Fruit fly (Drosophila melanogaster) whole organism, embryonic: Measurements from ENCODE around the gene CG43088.

ENCODE experiments used
- Abd-B ChIP-seq: fragments of 200-800 bp; sonication (Bioruptor generic); optimal IDR thresholded peaks from 2 replicates; lab custom pipeline; 2018; ENCODE audit warnings: missing biosample characterization, mild to moderate bottlenecking, missing genetic modification characterization, moderate library complexity
- Aef1 ChIP-seq: fragments of 200-800 bp; sonication (Bioruptor generic); IDR thresholded peaks from 3 replicates; pipeline ENCODE4 v1.3.6; 2022; ENCODE audit warnings: missing biosample characterization, missing genetic modification characterization
- Blimp-1 ChIP-seq: fragments of 200-800 bp; sonication (Bioruptor generic); optimal IDR thresholded peaks from 3 replicates; lab custom pipeline; 2018; ENCODE audit warnings: missing biosample characterization, missing genetic modification characterization, mild to moderate bottlenecking, moderate library complexity, missing genetic modification reagents
- CG10147 ChIP-seq: fragments of 200-800 bp; sonication (Bioruptor generic); optimal IDR thresholded peaks from 2 replicates; lab custom pipeline; 2019; ENCODE audit warnings: missing biosample characterization, mild to moderate bottlenecking, missing genetic modification characterization, moderate library complexity
- CG10366 ChIP-seq: fragments of 200-800 bp; sonication (Bioruptor generic); IDR thresholded peaks from 2 replicates; pipeline ENCODE4 v1.3.6; 2022; ENCODE audit warnings: missing biosample characterization, missing genetic modification characterization
- CG11560 ChIP-seq: fragments of 200-800 bp; sonication (Bioruptor generic); IDR thresholded peaks from 3 replicates; pipeline ENCODE4 v1.3.6; 2022; ENCODE audit warnings: missing biosample characterization, missing genetic modification characterization
- CG12219 ChIP-seq: fragments of 200-800 bp; sonication (Bioruptor generic); optimal IDR thresholded peaks from 3 replicates; lab custom pipeline; 2018; ENCODE audit warnings: missing biosample characterization, mild to moderate bottlenecking, missing genetic modification characterization
- CG12299 ChIP-seq: fragments of 200-800 bp; sonication (Bioruptor generic); optimal IDR thresholded peaks from 2 replicates; lab custom pipeline; 2018; ENCODE audit warnings: missing biosample characterization, mild to moderate bottlenecking, missing genetic modification characterization
- CG12391 ChIP-seq: fragments of 200-800 bp; sonication (Bioruptor generic); optimal IDR thresholded peaks from 3 replicates; lab custom pipeline; 2018; ENCODE audit warnings: missing biosample characterization, mild to moderate bottlenecking, missing genetic modification characterization, moderate library complexity
- CG12659 ChIP-seq: fragments of 200-800 bp; sonication (Bioruptor generic); optimal IDR thresholded peaks from 3 replicates; lab custom pipeline; 2017; ENCODE audit warnings: mild to moderate bottlenecking, missing biosample characterization, missing genetic modification reagents, missing genetic modification characterization
- CG13296 ChIP-seq: fragments of 200-800 bp; sonication (Bioruptor generic); optimal IDR thresholded peaks from 3 replicates; lab custom pipeline; 2018; ENCODE audit warnings: missing biosample characterization, mild to moderate bottlenecking, missing genetic modification characterization
- CG15269 ChIP-seq: fragments of 200-800 bp; sonication (Bioruptor generic); optimal IDR thresholded peaks from 2 replicates; lab custom pipeline; 2018; ENCODE audit warnings: missing biosample characterization, mild to moderate bottlenecking, missing genetic modification characterization, moderate library complexity
- CG1529 ChIP-seq: fragments of 200-800 bp; sonication (Bioruptor generic); optimal IDR thresholded peaks from 3 replicates; lab custom pipeline; 2018; ENCODE audit warnings: missing biosample characterization, missing genetic modification characterization
- CG17361 ChIP-seq: fragments of 200-800 bp; sonication (Bioruptor generic); IDR thresholded peaks from 3 replicates; pipeline ENCODE4 v1.3.6; 2022; ENCODE audit warnings: missing biosample characterization, missing genetic modification characterization
- CG17612 ChIP-seq: fragments of 200-800 bp; sonication (Bioruptor generic); IDR thresholded peaks from 2 replicates; pipeline ENCODE4 v1.3.6; 2022; ENCODE audit warnings: missing biosample characterization, missing genetic modification characterization
- CG17829 ChIP-seq: fragments of 200-800 bp; optimal IDR thresholded peaks from 2 replicates; lab custom pipeline; 2019; ENCODE audit warnings: missing biosample characterization, mild to moderate bottlenecking, missing genetic modification characterization, moderate library complexity
- CG1832 ChIP-seq: fragments of 200-800 bp; sonication (Bioruptor generic); optimal IDR thresholded peaks from 2 replicates; lab custom pipeline; 2017; ENCODE audit warnings: missing biosample characterization, mild to moderate bottlenecking, missing genetic modification characterization, inconsistent platforms
- CG2678 ChIP-seq: fragments of 200-800 bp; sonication (Bioruptor generic); optimal IDR thresholded peaks from 3 replicates; lab custom pipeline; 2019; ENCODE audit warnings: missing biosample characterization, mild to moderate bottlenecking, missing genetic modification characterization, moderate library complexity
- CG30403 ChIP-seq: fragments of 200-800 bp; sonication (Bioruptor generic); optimal IDR thresholded peaks from 3 replicates; lab custom pipeline; 2016; ENCODE audit warnings: missing biosample characterization, missing genetic modification characterization
- CG3407 ChIP-seq: fragments of 200-800 bp; sonication (Bioruptor generic); optimal IDR thresholded peaks from 2 replicates; lab custom pipeline; 2018; ENCODE audit warnings: missing biosample characterization, mild to moderate bottlenecking, missing genetic modification characterization
- CG4424 ChIP-seq: fragments of 200-800 bp; sonication (Bioruptor generic); optimal IDR thresholded peaks from 3 replicates; lab custom pipeline; 2016; ENCODE audit warnings: missing biosample characterization, missing genetic modification characterization
- CG5180 ChIP-seq: fragments of 200-800 bp; sonication (Bioruptor generic); optimal IDR thresholded peaks from 3 replicates; lab custom pipeline; 2017; ENCODE audit warnings: missing biosample characterization, missing genetic modification characterization, mild to moderate bottlenecking, moderate library complexity, missing genetic modification reagents
- CG6654 ChIP-seq: fragments of 200-800 bp; sonication (Bioruptor generic); optimal IDR thresholded peaks from 2 replicates; lab custom pipeline; 2017; ENCODE audit warnings: missing biosample characterization, mild to moderate bottlenecking, missing genetic modification characterization
- CG7556 ChIP-seq: fragments of 200-800 bp; sonication (Bioruptor generic); optimal IDR thresholded peaks from 2 replicates; lab custom pipeline; 2017; ENCODE audit warnings: missing biosample characterization, mild to moderate bottlenecking, missing genetic modification characterization
- CG8290 ChIP-seq, 3 experiments: fragments of 200-800 bp; sonication (Bioruptor generic); optimal IDR thresholded peaks; 2 replicates each; lab custom pipeline; 2016 to 2019; ENCODE audit warnings: missing biosample characterization in 3 of 3, missing genetic modification characterization in 3 of 3, mild to moderate bottlenecking in 2 of 3, moderate library complexity in 1 of 3
- CG8924 ChIP-seq: fragments of 200-800 bp; optimal IDR thresholded peaks from 3 replicates; lab custom pipeline; 2019; ENCODE audit warnings: missing biosample characterization, mild to moderate bottlenecking, missing genetic modification characterization, moderate library complexity
- Camta ChIP-seq: fragments of 200-800 bp; sonication (Bioruptor generic); optimal IDR thresholded peaks from 2 replicates; lab custom pipeline; 2016; ENCODE audit warnings: missing biosample characterization, missing genetic modification characterization
- Deaf1 ChIP-seq: fragments of 200-800 bp; optimal IDR thresholded peaks from 3 replicates; lab custom pipeline; 2019; ENCODE audit warnings: missing biosample characterization, mild to moderate bottlenecking, missing genetic modification characterization, moderate library complexity
- Fer3 ChIP-seq: fragments of 200-800 bp; sonication (Bioruptor generic); optimal IDR thresholded peaks from 2 replicates; lab custom pipeline; 2018; ENCODE audit warnings: missing biosample characterization, mild to moderate bottlenecking, missing genetic modification characterization, moderate library complexity
- Hr51 ChIP-seq, 2 experiments: fragments of 200-800 bp; sonication (Bioruptor generic); optimal IDR thresholded peaks; 2 replicates in 1 of 2; 3 replicates in 1 of 2; lab custom pipeline; 2016 to 2018; ENCODE audit warnings: missing biosample characterization in 2 of 2, missing genetic modification characterization in 2 of 2, mild to moderate bottlenecking in 1 of 2, moderate library complexity in 1 of 2
- Med ChIP-seq: fragments of 200-800 bp; sonication (Bioruptor generic); peaks from one replicate; lab custom pipeline; 2016; ENCODE audit warnings: missing biosample characterization, missing genetic modification characterization, mild to moderate bottlenecking, inconsistent platforms, moderate library complexity
- PHDP ChIP-seq: fragments of 200-800 bp; sonication (Bioruptor generic); optimal IDR thresholded peaks from 3 replicates; lab custom pipeline; 2018; ENCODE audit warnings: missing biosample characterization, mild to moderate bottlenecking, missing genetic modification characterization, moderate library complexity
- Ptx1 ChIP-seq: fragments of 200-800 bp; sonication (Bioruptor generic); IDR thresholded peaks from 2 replicates; pipeline ENCODE4 v1.3.6; 2022; ENCODE audit warnings: missing biosample characterization, missing genetic modification characterization
- Spps ChIP-seq: fragments of 200-800 bp; sonication (Bioruptor generic); optimal IDR thresholded peaks from 2 replicates; lab custom pipeline; 2018; ENCODE audit warnings: missing biosample characterization, mild to moderate bottlenecking, missing genetic modification characterization
- Xbp1 ChIP-seq: fragments of 200-800 bp; sonication (Bioruptor generic); optimal IDR thresholded peaks from 3 replicates; lab custom pipeline; 2016; ENCODE audit warnings: missing biosample characterization, mild to moderate bottlenecking, missing genetic modification characterization
- az2 ChIP-seq: fragments of 200-800 bp; sonication (Bioruptor generic); optimal IDR thresholded peaks from 3 replicates; lab custom pipeline; 2016; ENCODE audit warnings: missing biosample characterization, missing genetic modification characterization
- chif ChIP-seq, 2 experiments: fragments of 200-800 bp; sonication (Bioruptor generic); optimal IDR thresholded peaks; 3 replicates each; lab custom pipeline; 2016; ENCODE audit warnings: missing biosample characterization in 2 of 2, missing genetic modification characterization in 2 of 2
- crc ChIP-seq: fragments of 200-800 bp; sonication (Bioruptor generic); optimal IDR thresholded peaks from 2 replicates; lab custom pipeline; 2016; ENCODE audit warnings: missing biosample characterization, missing genetic modification characterization
- cwo ChIP-seq: fragments of 200-800 bp; sonication (Bioruptor generic); optimal IDR thresholded peaks from 3 replicates; lab custom pipeline; 2017; ENCODE audit warnings: missing biosample characterization, missing genetic modification characterization, mild to moderate bottlenecking, moderate library complexity, missing genetic modification reagents
- eve ChIP-seq, 2 experiments: fragments of >200 bp; optimal IDR thresholded peaks; 2 replicates each; lab custom pipeline; 2017; ENCODE audit warnings: missing biosample characterization in 2 of 2, missing genetic modification characterization in 2 of 2
- gfzf ChIP-seq: fragments of 200-800 bp; sonication (Bioruptor generic); optimal IDR thresholded peaks from 2 replicates; lab custom pipeline; 2016; ENCODE audit warnings: missing biosample characterization, mild to moderate bottlenecking, missing genetic modification characterization, moderate library complexity
- hkb ChIP-seq, 2 experiments: fragments of 200-800 bp in 1 of 2; fragments of >200 bp in 1 of 2; sonication (Bioruptor generic) in 1 of 2; IDR thresholded peaks in 1 of 2; optimal IDR thresholded peaks in 1 of 2; 2 replicates each; pipeline versions ENCODE4 v1.3.6 to Lab custom; 2017 to 2022; ENCODE audit warnings: missing biosample characterization in 1 of 2, missing genetic modification characterization in 1 of 2
- klu ChIP-seq: fragments of 200-800 bp; sonication (Bioruptor generic); IDR thresholded peaks from 2 replicates; pipeline ENCODE4 v1.3.6; 2022; ENCODE audit warnings: missing biosample characterization, missing genetic modification characterization
- lbe ChIP-seq: fragments of 200-800 bp; sonication (Bioruptor generic); optimal IDR thresholded peaks from 2 replicates; lab custom pipeline; 2016; ENCODE audit warnings: missing biosample characterization, mild to moderate bottlenecking, missing genetic modification characterization
- lmd ChIP-seq: fragments of 200-800 bp; sonication (Bioruptor generic); IDR thresholded peaks from 2 replicates; pipeline ENCODE4 v1.3.6; 2022; ENCODE audit warnings: missing biosample characterization, missing genetic modification characterization
- oc ChIP-seq: fragments of 200-800 bp; sonication (Bioruptor generic); optimal IDR thresholded peaks from 2 replicates; lab custom pipeline; 2018; ENCODE audit warnings: missing biosample characterization, mild to moderate bottlenecking, missing genetic modification characterization, moderate library complexity
- scrt ChIP-seq: fragments of 200-800 bp; sonication (Bioruptor generic); optimal IDR thresholded peaks from 2 replicates; lab custom pipeline; 2018; ENCODE audit warnings: missing biosample characterization, mild to moderate bottlenecking, missing genetic modification characterization, moderate library complexity
- sima ChIP-seq: fragments of 200-800 bp; sonication (Bioruptor generic); optimal IDR thresholded peaks from 2 replicates; lab custom pipeline; 2016; ENCODE audit warnings: missing biosample characterization, missing genetic modification characterization
- vvl ChIP-seq: fragments of 200-800 bp; sonication (Bioruptor generic); IDR thresholded peaks from 2 replicates; pipeline ENCODE4 v1.3.6; 2022; ENCODE audit warnings: missing biosample characterization, missing genetic modification characterization

Gene CG43088

DNA sequence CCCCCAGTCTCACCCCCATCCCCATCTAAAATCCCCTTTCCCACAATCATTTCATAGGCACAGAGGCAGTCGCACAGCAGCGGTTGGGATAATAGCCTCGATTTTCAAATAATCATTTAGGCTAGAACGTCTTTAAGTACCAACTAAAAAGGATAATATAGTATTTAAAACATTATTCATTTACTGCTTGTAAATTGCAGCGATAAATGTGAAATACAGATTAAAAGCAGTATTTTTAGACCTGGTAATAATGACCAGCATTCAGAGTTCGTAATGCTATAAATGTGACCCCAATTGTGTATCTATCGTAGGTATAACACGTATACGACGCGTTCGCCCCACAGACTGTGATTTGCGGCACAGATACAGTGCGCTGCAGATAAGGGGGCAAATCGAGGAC is 25.4 kb downstream of the CG43088 start (continued):
- TF ChIP-seq CG30403 (GFP tag; lab: Kevin White, UChicago) (peak; percentile 33), CG7556 (peak; percentile 48), klu (GFP tag; lab: Robert Waterston, UW) (0 out of 2 replicates have a peak, but pooled peaks have one; percentile 15), chif (GFP tag; optimal IDR thresholded peaks at IDR 0.05; lab: Kevin White, UChicago) (no peak), lmd (GFP tag; lab: Robert Waterston, UW) (peak; percentile 38; the same call in 1 of the 2 replicates), Camta (GFP tag; lab: Kevin White, UChicago) (peak; percentile 2), cwo (peak; percentile 22), CG4424 (GFP tag; lab: Kevin White, UChicago) (peak; percentile 40), scrt (GFP tag; lab: Kevin White, UChicago) (peak; percentile 43), Fer3 (tag; lab: Kevin White, UChicago) (peak; percentile 29), CG17612 (no peak), CG10366 (GFP tag; lab: Robert Waterston, UW) (peak; percentile 16; the same call in 1 of the 2 replicates), CG2678 (tag; lab: Kevin White, UChicago) (peak; percentile 72), CG5180 (GFP tag; lab: Kevin White, UChicago) (peak; percentile 2), CG1529 (GFP tag; lab: Kevin White, UChicago) (no peak), Deaf1 (peak; percentile 20), Ptx1 (GFP tag; lab: Robert Waterston, UW) (0 out of 2 replicates have a peak, but pooled peaks have one; percentile 28), CG17361 (GFP tag; lab: Robert Waterston, UW) (peak; percentile 53), CG12299 (tag; lab: Kevin White, UChicago) (peak; percentile 20), CG12391 (tag; lab: Kevin White, UChicago) (peak; percentile 43), Xbp1 (peak; percentile 29), CG12659 (GFP tag; lab: Kevin White, UChicago) (peak; percentile 17), CG6654 (GFP tag; lab: Kevin White, UChicago) (no peak), az2 (GFP tag; lab: Kevin White, UChicago) (no peak), Med (GFP tag; lab: Kevin White, UChicago) (peak; percentile 65), PHDP (peak; percentile 62), lbe (GFP tag; lab: Kevin White, UChicago) (no peak), CG8290 (GFP tag; optimal IDR thresholded peaks at IDR 0.05; lab: Kevin White, UChicago) (no peak), CG8290 (tag; optimal IDR thresholded peaks at IDR 0.05; lab: Kevin White, UChicago) (peak in 1 of 2 experiments; percentile 1), CG3407 (GFP tag; lab: Kevin White, UChicago) (peak; percentile 11), Aef1 (GFP tag; lab: Robert Waterston, UW) (no peak), gfzf (GFP tag; lab: Kevin White, UChicago) (no peak), vvl (GFP tag; lab: Robert Waterston, UW) (0 out of 2 replicates have a peak, but pooled peaks have one; percentile 14), CG13296 (peak; percentile 6), oc (tag; lab: Kevin White, UChicago) (no peak), Blimp-1 (GFP tag; lab: Kevin White, UChicago) (peak; percentile 45), CG12219 (GFP tag; lab: Kevin White, UChicago) (peak; percentile 23), sima (GFP tag; lab: Kevin White, UChicago) (no peak), Abd-B (no peak), CG15269 (tag; lab: Kevin White, UChicago) (peak; percentile 57), CG1832 (no peak), eve (GFP tag; optimal IDR thresholded peaks at IDR 0.05; lab: Kevin White, UChicago) (peak in 1 of 2 experiments; percentile 66), crc (GFP tag; lab: Kevin White, UChicago) (no peak), Spps (tag; lab: Kevin White, UChicago) (no peak), CG10147 (peak; percentile 24), CG17829 (tag; lab: Kevin White, UChicago) (peak; percentile 23), hkb (optimal IDR thresholded peaks at IDR 0.05; lab: Kevin White, UChicago) (no peak), hkb (GFP tag; IDR thresholded peaks at IDR 0.05; lab: Robert Waterston, UW) (peak; percentile 37; the same call in 1 of the 2 replicates), CG8924 (tag; lab: Kevin White, UChicago) (peak; percentile 41), CG11560 (tag; lab: Robert Waterston, UW) (no peak), Hr51 (GFP tag; optimal IDR thresholded peaks at IDR 0.05; lab: Kevin White, UChicago) (peak in 1 of 2 experiments; percentile 67)
